Worm (Caenorhabditis elegans): Measurements from ENCODE around the gene hpk-1.

hpk-1 gene

ce11 chrX:4177394-4177793 is 39.7 kb downstream of the hpk-1 start, which contains the start of gene ZK470.6:
ZK470.6 (minus strand) TSS chrX:4177494.
- no peak for TF ChIP-seq pax-1 (tag; optimal IDR thresholded peaks at IDR 0.05)
- TF ChIP-seq K02D7.2 (tag; optimal IDR thresholded peaks at IDR 0.05): no peak
- no peak for TF ChIP-seq ceh-22 (tag; optimal IDR thresholded peaks at IDR 0.05)

ce11 chrX:4167150-4167549 is 49.9 kb downstream of the hpk-1 start, which contains the start of gene ZK470.14:
ZK470.14 (plus strand) TSS chrX:4167450.
- no peak for TF ChIP-seq ceh-18 (tag; optimal IDR thresholded peaks at IDR 0.05)
- no peak for TF ChIP-seq ceh-31 (tag; optimal IDR thresholded peaks at IDR 0.05)
- no peak for TF ChIP-seq unc-3 (GFP tag; conservative IDR thresholded peaks at IDR 0.05)
- no peak for TF ChIP-seq unc-3 (tag; optimal IDR thresholded peaks at IDR 0.05)
- no peak for TF ChIP-seq tbx-2 (tag; optimal IDR thresholded peaks at IDR 0.05)
- TF ChIP-seq ceh-14 (tag; optimal IDR thresholded peaks at IDR 0.05): no peak
- TF ChIP-seq nhr-232 (tag; optimal IDR thresholded peaks at IDR 0.05): no peak
- TF ChIP-seq fax-1 (tag; optimal IDR thresholded peaks at IDR 0.05): no peak
- TF ChIP-seq dmd-4 (tag; optimal IDR thresholded peaks at IDR 0.05; ENCODE audit: borderline replicate concordance): no peak
- no peak for TF ChIP-seq syd-9 (tag; optimal IDR thresholded peaks at IDR 0.05)
- no peak for TF ChIP-seq ceh-9 (tag; optimal IDR thresholded peaks at IDR 0.05)
- TF ChIP-seq sox-4 (tag; optimal IDR thresholded peaks at IDR 0.05): no peak
- no peak for TF ChIP-seq pqm-1 (tag; optimal IDR thresholded peaks at IDR 0.05)
- TF ChIP-seq madf-2 (tag; optimal IDR thresholded peaks at IDR 0.05): no peak
- no peak for TF ChIP-seq dve-1 (tag; optimal IDR thresholded peaks at IDR 0.05)
- TF ChIP-seq hlh-15 (tag; optimal IDR thresholded peaks at IDR 0.05): no peak
- no peak for TF ChIP-seq ceh-34 (tag; optimal IDR thresholded peaks at IDR 0.05)
- TF ChIP-seq ceh-6 (GFP tag; optimal IDR thresholded peaks at IDR 0.05): no peak
- no peak for TF ChIP-seq elt-2 (tag; optimal IDR thresholded peaks at IDR 0.05)
- TF ChIP-seq ceh-2 (tag; optimal IDR thresholded peaks at IDR 0.05): no peak
- TF ChIP-seq T23F11.4 (GFP tag; optimal IDR thresholded peaks at IDR 0.05): no peak

- TF ChIP-seq sox-2 (GFP tag; IDR thresholded peaks at IDR 0.05) (no peak), unc-42 (tag; optimal IDR thresholded peaks at IDR 0.05) (peak; percentile 40), tbx-2 (tag; optimal IDR thresholded peaks at IDR 0.05) (no peak), pha-4 (tag; optimal IDR thresholded peaks at IDR 0.05) (no peak), pag-3 (tag; optimal IDR thresholded peaks at IDR 0.05; ENCODE audit: borderline replicate concordance) (no peak), madf-2 (tag; optimal IDR thresholded peaks at IDR 0.05) (no peak), ceh-31 (tag; optimal IDR thresholded peaks at IDR 0.05) (no peak)
Observed at ce11 chrX:4163391-4163790, 53.7 kb downstream of the hpk-1 start, which contains the start of gene ZK470.1. ZK470.1 (plus strand) TSS chrX:4163691.

- TF ChIP-seq pax-1 (tag; optimal IDR thresholded peaks at IDR 0.05): no peak
- no peak for TF ChIP-seq C08G9.2 (tag; optimal IDR thresholded peaks at IDR 0.05)
- TF ChIP-seq K09A11.1 (tag; optimal IDR thresholded peaks at IDR 0.05; ENCODE audit: insufficient read depth): no peak
- TF ChIP-seq ahr-1 (tag; optimal IDR thresholded peaks at IDR 0.05): no peak
- no peak for TF ChIP-seq ceh-9 (tag; optimal IDR thresholded peaks at IDR 0.05)
- TF ChIP-seq ceh-22 (tag; optimal IDR thresholded peaks at IDR 0.05): no peak
- no peak for TF ChIP-seq pqm-1 (tag; optimal IDR thresholded peaks at IDR 0.05)
- no peak for TF ChIP-seq lim-6 (tag; optimal IDR thresholded peaks at IDR 0.05)
- no peak for TF ChIP-seq unc-3 (GFP tag; conservative IDR thresholded peaks at IDR 0.05)
- no peak for TF ChIP-seq unc-3 (tag; optimal IDR thresholded peaks at IDR 0.05)
- no peak for TF ChIP-seq hlh-30 (tag; optimal IDR thresholded peaks at IDR 0.05; ENCODE audit: insufficient read depth)
- TF ChIP-seq hlh-13 (GFP tag; optimal IDR thresholded peaks at IDR 0.05): no peak
- TF ChIP-seq ttx-3 (tag; optimal IDR thresholded peaks at IDR 0.05): no peak
- no peak for TF ChIP-seq fkh-10 (GFP tag; optimal IDR thresholded peaks at IDR 0.05)
- TF ChIP-seq ztf-16 (tag; optimal IDR thresholded peaks at IDR 0.05): no peak
- no peak for TF ChIP-seq ceh-48 (tag; optimal IDR thresholded peaks at IDR 0.05)
- no peak for TF ChIP-seq nfya-1 (tag; optimal IDR thresholded peaks at IDR 0.05)
- no peak for TF ChIP-seq pat-9 (tag; optimal IDR thresholded peaks at IDR 0.05)
- TF ChIP-seq fkh-6 (tag; optimal IDR thresholded peaks at IDR 0.05): no peak
- no peak for TF ChIP-seq pag-3 (tag; optimal IDR thresholded peaks at IDR 0.05; ENCODE audit: borderline replicate concordance)
Observed at ce11 chrX:4161938-4162337, 55.2 kb downstream of the hpk-1 start.
